Worm (Caenorhabditis elegans) whole organism, L1 larva: Measurements from ENCODE around the gene nas-27.

Experiments used
- C16A3.4 ChIP-seq: fragments of 150-350 bp; optimal IDR thresholded peaks from 2 replicates; lab custom pipeline; 2014; ENCODE audit warnings: missing biosample characterization, missing genetic modification characterization
- F16B12.6 ChIP-seq: fragments of 150-350 bp; optimal IDR thresholded peaks from 2 replicates; lab custom pipeline; 2014; ENCODE audit warnings: missing biosample characterization, missing genetic modification characterization
- aly-2 ChIP-seq: fragments of 150-350 bp; optimal IDR thresholded peaks from 2 replicates; lab custom pipeline; 2014; ENCODE audit warnings: missing biosample characterization, missing genetic modification characterization
- blmp-1 ChIP-seq: fragments of 150-350 bp; optimal IDR thresholded peaks from 2 replicates; lab custom pipeline; 2014; ENCODE audit warnings: missing biosample characterization, missing genetic modification characterization
- ceh-88 ChIP-seq: fragments of 200-800 bp; sonication (Bioruptor generic); IDR thresholded peaks from 2 replicates; pipeline ENCODE4 v1.3.6; 2022; ENCODE audit warnings: missing genetic modification characterization, missing compliant biosample characterization
- ceh-90 ChIP-seq: sonication (generic microtip); optimal IDR thresholded peaks from 2 replicates; lab custom pipeline; 2016; ENCODE audit warnings: missing genetic modification characterization, missing compliant biosample characterization
- dpl-1 ChIP-seq, 3 experiments: fragments of 150-350 bp in 2 of 3; sonication (generic microtip) in 1 of 3; optimal IDR thresholded peaks; 2 replicates each; lab custom pipeline; 2014 to 2017; ENCODE audit warnings: missing biosample characterization in 3 of 3, missing genetic modification characterization in 3 of 3, missing genetic modification reagents in 3 of 3
- dsc-1 ChIP-seq: sonication (generic microtip); optimal IDR thresholded peaks from 2 replicates; lab custom pipeline; 2016; ENCODE audit warnings: mild to moderate bottlenecking, missing genetic modification characterization, missing compliant biosample characterization
- efl-1 ChIP-seq, 4 experiments: fragments of 150-350 bp; optimal IDR thresholded peaks in 3 of 4; peaks in 1 of 4; 1 replicate in 1 of 4; 2 replicates in 3 of 4; lab custom pipeline; 2014; ENCODE audit warnings: missing biosample characterization in 2 of 4, missing genetic modification characterization in 2 of 4, missing genetic modification reagents in 2 of 4
- egl-27 ChIP-seq, 2 experiments: fragments of 150-350 bp in 1 of 2; sonication (generic microtip); optimal IDR thresholded peaks; 3 replicates each; lab custom pipeline; 2017 to 2018; ENCODE audit warnings: missing biosample characterization in 2 of 2, missing genetic modification characterization in 2 of 2, missing genetic modification reagents in 2 of 2
- fkh-8 ChIP-seq: sonication (generic microtip); optimal IDR thresholded peaks from 2 replicates; lab custom pipeline; 2016; ENCODE audit warnings: mild to moderate bottlenecking, missing genetic modification characterization, missing compliant biosample characterization
- hlh-17 ChIP-seq: fragments of 200-800 bp; sonication (Bioruptor generic); optimal IDR thresholded peaks from 2 replicates; lab custom pipeline; 2018; ENCODE audit warnings: missing genetic modification characterization, mild to moderate bottlenecking, missing compliant biosample characterization, moderate library complexity, borderline replicate concordance
- hlh-4 ChIP-seq: sonication (generic microtip); optimal IDR thresholded peaks from 2 replicates; lab custom pipeline; 2016; ENCODE audit warnings: mild to moderate bottlenecking, missing genetic modification characterization, missing compliant biosample characterization
- hpl-2 ChIP-seq: fragments of 150-350 bp; optimal IDR thresholded peaks from 2 replicates; lab custom pipeline; 2014; ENCODE audit warnings: missing biosample characterization, missing genetic modification reagents, missing genetic modification characterization
- irx-1 ChIP-seq: sonication (generic microtip); optimal IDR thresholded peaks from 2 replicates; lab custom pipeline; 2016; ENCODE audit warnings: missing genetic modification characterization, missing compliant biosample characterization
- isw-1 ChIP-seq: fragments of 200-800 bp; sonication (Bioruptor generic); IDR thresholded peaks from 2 replicates; pipeline ENCODE4 v1.3.6; 2022; ENCODE audit warnings: missing genetic modification characterization, missing compliant biosample characterization
- lin-14 ChIP-seq: fragments of 200-800 bp; sonication (Bioruptor generic); optimal IDR thresholded peaks from 2 replicates; lab custom pipeline; 2018; ENCODE audit warnings: mild to moderate bottlenecking, missing genetic modification characterization, moderate library complexity, missing compliant biosample characterization
- lsy-2 ChIP-seq, 2 experiments: fragments of 150-350 bp; optimal IDR thresholded peaks; 2 replicates each; lab custom pipeline; 2014; ENCODE audit warnings: missing biosample characterization in 2 of 2, missing genetic modification characterization in 2 of 2
- mdl-1 ChIP-seq, 2 experiments: fragments of 150-350 bp; optimal IDR thresholded peaks; 2 replicates each; lab custom pipeline; 2014 to 2017; ENCODE audit warnings: missing biosample characterization in 2 of 2, missing genetic modification characterization in 2 of 2, inconsistent platforms in 1 of 2
- mef-2 ChIP-seq: fragments of 150-350 bp; optimal IDR thresholded peaks from 2 replicates; lab custom pipeline; 2014; ENCODE audit warnings: missing biosample characterization, missing genetic modification characterization
- nhr-19 ChIP-seq: fragments of 200-800 bp; sonication (Bioruptor generic); conservative IDR thresholded peaks from 2 replicates; pipeline ENCODE4 v1.3.6; 2022; ENCODE audit warnings: missing genetic modification characterization, missing compliant biosample characterization
- nhr-47 ChIP-seq: sonication (generic microtip); optimal IDR thresholded peaks from 2 replicates; lab custom pipeline; 2016; ENCODE audit warnings: mild to moderate bottlenecking, missing genetic modification characterization, moderate library complexity, missing compliant biosample characterization
- nhr-76 ChIP-seq: sonication (generic microtip); optimal IDR thresholded peaks from 2 replicates; lab custom pipeline; 2017; ENCODE audit warnings: missing biosample characterization, missing genetic modification characterization
- nhr-77 ChIP-seq: fragments of 150-350 bp; optimal IDR thresholded peaks from 2 replicates; lab custom pipeline; 2014; ENCODE audit warnings: missing biosample characterization, missing genetic modification characterization
- nhr-85 ChIP-seq: sonication (generic microtip); peaks from one replicate; lab custom pipeline; 2016; ENCODE audit warnings: missing genetic modification characterization, inconsistent platforms, missing compliant biosample characterization
- snu-23 ChIP-seq: sonication (generic microtip); optimal IDR thresholded peaks from 2 replicates; lab custom pipeline; 2016; ENCODE audit warnings: missing genetic modification characterization, missing compliant biosample characterization
- tbx-2 ChIP-seq: sonication (generic microtip); optimal IDR thresholded peaks from 2 replicates; lab custom pipeline; 2016; ENCODE audit warnings: missing genetic modification characterization, missing compliant biosample characterization
- unc-30 ChIP-seq: sonication (generic microtip); optimal IDR thresholded peaks from 2 replicates; lab custom pipeline; 2017; ENCODE audit warnings: missing biosample characterization, missing genetic modification characterization
- unc-62 ChIP-seq: fragments of 150-350 bp; optimal IDR thresholded peaks from 2 replicates; lab custom pipeline; 2014; ENCODE audit warnings: missing biosample characterization, missing genetic modification reagents, missing genetic modification characterization
- unc-98 ChIP-seq: fragments of 200-800 bp; sonication (Bioruptor generic); IDR thresholded peaks from 2 replicates; pipeline ENCODE4 v1.3.6; 2022; ENCODE audit warnings: missing genetic modification characterization, missing compliant biosample characterization
- vab-15 ChIP-seq: sonication (generic microtip); optimal IDR thresholded peaks from 2 replicates; lab custom pipeline; 2017; ENCODE audit warnings: missing genotype, mild to moderate bottlenecking, missing genetic modification characterization, missing compliant biosample characterization
- zip-4 ChIP-seq: fragments of 200-800 bp; sonication (Bioruptor generic); optimal IDR thresholded peaks from 2 replicates; lab custom pipeline; 2018; ENCODE audit warnings: mild to moderate bottlenecking, missing genetic modification characterization, moderate library complexity, missing compliant biosample characterization
- ztf-11 ChIP-seq, 2 experiments: sonication (generic microtip); optimal IDR thresholded peaks; 2 replicates each; lab custom pipeline; 2016 to 2017; ENCODE audit warnings: missing genetic modification characterization in 2 of 2, missing biosample characterization in 1 of 2, missing compliant biosample characterization in 1 of 2
- ztf-4 ChIP-seq: fragments of 150-350 bp; optimal IDR thresholded peaks from 2 replicates; lab custom pipeline; 2014; ENCODE audit warnings: missing biosample characterization, missing genetic modification characterization

nas-27 gene

DNA sequence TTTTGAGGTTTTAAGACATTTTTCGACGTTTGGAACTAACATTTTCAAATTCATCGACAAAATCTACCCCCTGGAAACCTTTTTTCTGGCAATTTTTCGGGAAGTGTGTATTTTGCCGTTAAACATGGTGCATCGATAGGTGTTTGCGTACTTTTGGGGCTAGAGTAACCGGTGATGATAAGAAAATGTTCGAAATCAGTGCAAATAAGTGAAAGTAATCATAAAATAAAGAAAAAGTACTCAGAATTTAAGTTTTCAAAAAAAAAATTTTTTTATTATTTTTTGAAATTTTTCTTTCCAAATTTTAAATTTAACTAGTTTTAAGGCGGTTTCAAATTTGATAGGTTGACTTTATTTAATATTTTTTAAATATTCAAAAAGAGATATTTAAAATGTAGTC is at the start of gene nas-27:
TSS of gene nas-27 (minus strand) at position 101 of the 400 bp plus-strand sequence.
- TF ChIP-seq unc-62 (GFP tag; lab: Kevin White, UChicago): no peak
- TF ChIP-seq efl-1 (optimal IDR thresholded peaks at IDR 0.05; lab: Kevin White, UChicago): no peak
- peak in 1 of 2 experiments; percentile 46 for TF ChIP-seq efl-1 (GFP tag; optimal IDR thresholded peaks at IDR 0.05 in 1 of 2; lab: Kevin White, UChicago)

DNA sequence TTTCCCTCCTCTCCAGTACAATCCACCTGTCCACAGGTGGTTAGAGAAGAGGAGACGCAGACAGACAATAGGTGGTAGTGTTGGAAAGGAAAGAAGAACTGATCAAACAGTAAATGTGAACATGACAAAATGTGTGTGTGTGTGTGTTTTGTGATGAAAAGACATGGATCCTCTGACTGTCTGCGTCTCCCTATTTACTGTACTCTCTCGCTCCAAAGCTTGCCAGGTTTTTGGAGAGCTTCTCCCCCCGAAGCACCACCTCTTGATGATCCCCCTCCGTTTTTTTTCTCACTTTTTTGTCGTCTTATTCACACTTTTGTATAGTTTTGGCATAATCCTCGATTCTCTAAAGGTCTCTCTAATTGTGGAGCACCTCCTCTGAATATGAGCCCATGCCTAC is 38.1 kb upstream of the nas-27 start:
- TF ChIP-seq dpl-1 (GFP tag; optimal IDR thresholded peaks at IDR 0.05; lab: Kevin White, UChicago): no peak
- TF ChIP-seq lin-14 (GFP tag; lab: Kevin White, UChicago): peak; percentile 20
- no peak for TF ChIP-seq ceh-88 (GFP tag; lab: Robert Waterston, UW)
- TF ChIP-seq snu-23: peak; percentile 10
- TF ChIP-seq unc-30: no peak
- TF ChIP-seq nhr-76 (tag; lab: Kevin White, UChicago): no peak
- TF ChIP-seq blmp-1: peak; percentile 13
- TF ChIP-seq tbx-2: peak; percentile 0

DNA sequence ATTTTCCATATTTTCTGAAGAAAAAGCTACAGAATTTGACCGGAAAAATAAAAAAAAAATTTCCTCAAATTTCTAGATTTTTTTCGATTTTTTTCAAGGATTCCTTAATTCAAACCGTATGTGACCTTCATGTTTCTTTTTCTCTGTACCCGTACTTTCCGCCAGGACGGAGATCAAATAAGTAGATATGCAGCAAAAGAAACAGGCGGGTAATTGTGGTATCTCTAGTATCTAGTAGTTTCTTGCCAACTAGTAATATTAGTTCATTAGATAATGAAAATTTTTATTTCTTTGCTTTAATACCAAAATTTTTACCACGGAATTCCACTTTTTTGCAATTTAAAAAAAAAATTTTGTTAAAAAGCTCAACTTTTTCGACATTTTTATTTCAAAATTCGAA is 35.5 kb upstream of the nas-27 start:
- TF ChIP-seq zip-4: no peak
- no peak for TF ChIP-seq ztf-4 (tag; lab: Kevin White, UChicago)
- no peak for TF ChIP-seq egl-27 (tag; optimal IDR thresholded peaks at IDR 0.05; lab: Kevin White, UChicago)
- no peak for TF ChIP-seq isw-1 (GFP tag; lab: Robert Waterston, UW)
- no peak for TF ChIP-seq F16B12.6 (tag; lab: Kevin White, UChicago)
- no peak for TF ChIP-seq hlh-4 (tag; lab: Kevin White, UChicago)
- no peak for TF ChIP-seq irx-1 (tag; lab: Kevin White, UChicago)
- no peak for TF ChIP-seq hlh-17 (GFP tag; lab: Kevin White, UChicago)
- no peak for TF ChIP-seq mdl-1 (tag; optimal IDR thresholded peaks at IDR 0.05; lab: Kevin White, UChicago)
- TF ChIP-seq dsc-1 (tag; lab: Kevin White, UChicago): no peak
- no peak for TF ChIP-seq ceh-90 (tag; lab: Kevin White, UChicago)
- TF ChIP-seq hpl-2 (GFP tag; lab: Kevin White, UChicago): no peak
- TF ChIP-seq unc-98 (GFP tag; lab: Robert Waterston, UW): no peak

DNA sequence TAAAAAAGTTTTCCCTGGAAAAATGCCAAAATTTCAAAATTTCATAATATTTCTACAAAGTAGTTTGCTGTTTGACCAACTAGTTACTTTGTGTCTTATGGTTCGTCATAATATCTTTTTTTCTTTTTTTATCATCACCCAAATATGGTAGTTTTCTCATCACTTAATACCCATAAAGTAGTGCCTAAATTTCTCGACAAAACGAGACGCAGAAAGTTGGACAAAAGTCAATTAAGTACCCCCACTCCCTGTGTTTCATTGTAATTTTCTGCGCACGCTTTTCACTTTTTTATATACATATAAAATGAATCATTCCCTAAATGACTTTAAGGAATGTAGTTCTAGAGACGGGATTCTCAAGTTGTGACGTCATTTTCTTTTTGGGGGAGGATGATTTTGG is 24.4 kb upstream of the nas-27 start:
- TF ChIP-seq zip-4 (no peak), nhr-85 (peak; percentile 43), blmp-1 (peak; percentile 72)
- TF ChIP-seq, all 84 proteins: peak for 2

DNA sequence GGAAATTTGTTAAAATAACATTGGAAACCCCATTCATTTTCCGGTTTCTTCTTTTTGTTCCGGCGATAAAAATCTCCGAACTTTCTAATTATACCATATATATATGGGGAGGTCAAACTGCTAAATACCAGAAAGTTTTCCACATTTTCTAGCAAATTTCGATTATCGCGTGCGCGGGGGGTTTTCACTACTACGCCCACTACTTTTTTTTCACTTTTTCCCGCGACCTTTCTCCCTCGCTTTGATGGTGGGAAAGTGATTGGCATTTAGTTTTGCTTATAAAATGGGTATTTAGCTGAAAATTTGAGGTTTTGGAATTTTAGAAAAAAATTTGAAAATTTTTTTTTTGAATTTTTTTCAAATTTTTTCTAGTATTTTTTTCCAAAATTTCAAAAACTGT is 20.9 kb upstream of the nas-27 start:
- peak; percentile 96 for TF ChIP-seq blmp-1
- no peak for TF ChIP-seq ztf-11 (tag; optimal IDR thresholded peaks at IDR 0.05; lab: Kevin White, UChicago)

DNA sequence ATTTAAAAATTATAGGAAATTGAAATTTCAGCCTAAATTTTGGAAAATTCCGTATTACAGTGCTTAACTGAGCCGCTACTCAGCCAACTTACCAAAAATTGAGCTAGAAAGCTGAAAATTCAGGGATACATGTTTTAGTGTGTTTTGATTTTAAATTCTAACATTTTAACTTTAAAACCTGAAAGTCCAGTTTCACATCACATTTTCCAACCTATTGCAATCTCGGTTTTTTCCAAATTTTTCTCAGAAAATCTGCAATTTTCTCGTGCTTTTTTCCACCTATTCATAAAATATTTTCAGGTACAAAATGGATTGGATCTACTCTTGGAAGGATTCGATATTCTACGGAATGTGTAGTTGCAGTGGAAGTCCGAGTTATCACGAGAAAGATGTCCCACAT is 18.0 kb upstream of the nas-27 start, which contains the start of gene F53A10.2:
TSS of gene F53A10.2 (plus strand) at position 301 of the 400 bp plus-strand sequence.
- TF ChIP-seq C16A3.4 (no peak), tbx-2 (no peak), nhr-77 (tag; lab: Kevin White, UChicago) (no peak), unc-62 (GFP tag; lab: Kevin White, UChicago) (no peak), egl-27 (tag; optimal IDR thresholded peaks at IDR 0.05; lab: Kevin White, UChicago) (no peak), aly-2 (tag; lab: Kevin White, UChicago) (no peak), lsy-2 (tag; optimal IDR thresholded peaks at IDR 0.05; lab: Kevin White, UChicago) (no peak), vab-15 (tag; lab: Kevin White, UChicago) (no peak), nhr-19 (no peak)

DNA sequence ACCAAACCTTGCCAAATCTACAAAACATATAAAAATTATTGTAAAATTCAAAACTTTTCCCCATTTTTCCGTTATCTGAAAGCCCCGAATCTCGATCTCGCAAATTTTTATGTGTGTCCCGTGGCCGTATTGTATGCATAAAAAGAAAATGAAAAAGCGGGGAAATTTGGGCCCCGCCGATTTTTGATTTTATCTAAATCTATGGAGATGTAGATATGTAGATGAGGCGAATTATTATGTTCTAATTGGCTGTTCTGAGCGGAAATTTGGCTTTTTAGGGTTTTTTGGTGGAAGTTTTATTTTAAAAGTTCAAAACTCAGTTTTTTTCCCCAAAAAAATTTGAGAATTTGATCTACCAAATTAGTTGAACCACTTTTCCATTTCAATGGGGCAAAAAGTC is 17.0 kb upstream of the nas-27 start:
- no peak for TF ChIP-seq dpl-1 (GFP tag; optimal IDR thresholded peaks at IDR 0.05; lab: Kevin White, UChicago)
- no peak for TF ChIP-seq nhr-47 (tag; lab: Kevin White, UChicago)
- no peak for TF ChIP-seq fkh-8 (tag; lab: Kevin White, UChicago)
- TF ChIP-seq mef-2 (tag; lab: Kevin White, UChicago): no peak
- TF ChIP-seq ceh-88 (GFP tag; lab: Robert Waterston, UW): no peak
